Worm (Caenorhabditis elegans) whole organism, young adult: ENCODE measurements around the gene Y40H7A.10.

Source experiments
- F10E7.11 ChIP-seq: sonication (generic microtip); optimal IDR thresholded peaks from 2 replicates; lab custom pipeline; 2017; ENCODE audit warnings: mild to moderate bottlenecking, missing genetic modification characterization, moderate library complexity, missing compliant biosample characterization
- F23B12.7 ChIP-seq: sonication (generic microtip); optimal IDR thresholded peaks from 2 replicates; lab custom pipeline; 2017; ENCODE audit warnings: missing genetic modification characterization, mild to moderate bottlenecking, missing compliant biosample characterization, antibody characterized with exemption, moderate library complexity; ENCODE audit not compliant: insufficient read depth
- F57A8.1 ChIP-seq: fragments of 200-800 bp; sonication (Bioruptor generic); optimal IDR thresholded peaks from 2 replicates; lab custom pipeline; 2018; ENCODE audit warnings: mild to moderate bottlenecking, missing genetic modification characterization, moderate library complexity, missing compliant biosample characterization
- Y53G8AR.9 ChIP-seq: fragments of 200-800 bp; sonication (Bioruptor generic); conservative IDR thresholded peaks from 2 replicates; pipeline ENCODE4 v1.3.6; 2022; ENCODE audit warnings: missing genetic modification reagents, missing genetic modification characterization, missing compliant biosample characterization
- aptf-2 ChIP-seq: fragments of 200-800 bp; sonication (Bioruptor generic); conservative IDR thresholded peaks from 2 replicates; pipeline ENCODE4 v1.3.6; 2022; ENCODE audit warnings: missing genetic modification reagents, missing genetic modification characterization, missing compliant biosample characterization
- cebp-1 ChIP-seq, 2 experiments: fragments of 200-800 bp in 1 of 2; sonication (Bioruptor generic) in 1 of 2; sonication (generic microtip) in 1 of 2; IDR thresholded peaks in 1 of 2; optimal IDR thresholded peaks in 1 of 2; 2 replicates each; pipeline versions ENCODE4 v1.3.6 to Lab custom; 2017 to 2022; ENCODE audit warnings: missing compliant biosample characterization in 2 of 2, missing genetic modification characterization in 2 of 2, mild to moderate bottlenecking in 1 of 2, missing genetic modification reagents in 1 of 2, moderate library complexity in 1 of 2
- ceh-40 ChIP-seq: fragments of 200-800 bp; sonication (Bioruptor generic); IDR thresholded peaks from 2 replicates; pipeline ENCODE4 v1.3.6; 2022; ENCODE audit warnings: missing genetic modification characterization, missing compliant biosample characterization
- hlh-12 ChIP-seq: sonication (generic microtip); optimal IDR thresholded peaks from 2 replicates; lab custom pipeline; 2016; ENCODE audit warnings: missing genetic modification characterization, missing compliant biosample characterization
- let-607 ChIP-seq, 2 experiments: fragments of 200-800 bp in 1 of 2; sonication (Bioruptor generic) in 1 of 2; sonication (generic microtip) in 1 of 2; optimal IDR thresholded peaks; 2 replicates each; lab custom pipeline; 2016 to 2018; ENCODE audit warnings: mild to moderate bottlenecking in 2 of 2, missing compliant biosample characterization in 2 of 2, missing genetic modification characterization in 2 of 2, moderate library complexity in 2 of 2, missing genotype in 1 of 2
- lin-54 ChIP-seq: fragments of 200-800 bp; sonication (Bioruptor generic); optimal IDR thresholded peaks from 2 replicates; lab custom pipeline; 2018; ENCODE audit warnings: mild to moderate bottlenecking, missing genetic modification characterization, missing compliant biosample characterization
- madf-10 ChIP-seq: sonication (generic microtip); optimal IDR thresholded peaks from 2 replicates; lab custom pipeline; 2016; ENCODE audit warnings: mild to moderate bottlenecking, missing genetic modification characterization, missing compliant biosample characterization
- mcd-1 ChIP-seq: fragments of 200-800 bp; sonication (Bioruptor generic); IDR thresholded peaks from 2 replicates; pipeline ENCODE4 v1.3.6; 2022; ENCODE audit warnings: missing genetic modification reagents, missing genetic modification characterization, missing compliant biosample characterization
- rec-8 ChIP-seq, 2 experiments: sonication (generic microtip); optimal IDR thresholded peaks; 2 replicates each; lab custom pipeline; 2016; ENCODE audit warnings: mild to moderate bottlenecking in 2 of 2, missing genetic modification characterization in 2 of 2, missing genetic modification reagents in 2 of 2, missing genotype in 2 of 2, missing biosample characterization in 1 of 2, missing compliant biosample characterization in 1 of 2, moderate library complexity in 1 of 2
- unc-62 ChIP-seq: fragments of 150-350 bp; optimal IDR thresholded peaks from 2 replicates; lab custom pipeline; 2014; ENCODE audit warnings: missing biosample characterization, missing genetic modification reagents, missing genetic modification characterization

ce11 chrIV:15234272-15234671 is 18.9 kb upstream of the Y40H7A.10 start:
- TF ChIP-seq rec-8 (tag; optimal IDR thresholded peaks at IDR 0.05; lab: Kevin White, UChicago), result no peak
- no peak for TF ChIP-seq unc-62 (GFP tag; lab: Kevin White, UChicago)
- TF ChIP-seq F10E7.11 (tag; lab: Kevin White, UChicago), result no peak
- no peak for TF ChIP-seq aptf-2 (GFP tag; lab: Robert Waterston, UW)
- TF ChIP-seq ceh-40 (GFP tag; lab: Robert Waterston, UW), result no peak
- TF ChIP-seq F23B12.7 (tag; lab: Kevin White, UChicago), result no peak
- no peak for TF ChIP-seq madf-10 (tag; lab: Kevin White, UChicago)
- no peak for TF ChIP-seq hlh-12 (tag; lab: Kevin White, UChicago)
- no peak for TF ChIP-seq let-607 (tag; optimal IDR thresholded peaks at IDR 0.05; lab: Kevin White, UChicago)
- no peak for TF ChIP-seq lin-54
- TF ChIP-seq cebp-1 (GFP tag; IDR thresholded peaks at IDR 0.05; lab: Robert Waterston, UW), result no peak
- TF ChIP-seq cebp-1 (tag; optimal IDR thresholded peaks at IDR 0.05; lab: Kevin White, UChicago), result no peak
- no peak for TF ChIP-seq Y53G8AR.9 (GFP tag; lab: Robert Waterston, UW)
- peak; percentile 52; the same call in 1 of the 2 replicates for TF ChIP-seq mcd-1 (GFP tag; lab: Robert Waterston, UW)
- TF ChIP-seq F57A8.1 (GFP tag; lab: Kevin White, UChicago), result no peak
